Fruit fly (Drosophila melanogaster) whole organism, wandering third instar larva: ENCODE results near the gene Tk.

Experiments
- Abd-B ChIP-seq: fragments of >200 bp; optimal IDR thresholded peaks from 2 replicates; lab custom pipeline; 2017; ENCODE audit warnings: missing biosample characterization, missing genetic modification characterization
- CG32264 ChIP-seq: fragments of 200-800 bp; sonication (Bioruptor generic); optimal IDR thresholded peaks from 2 replicates; lab custom pipeline; 2016; ENCODE audit warnings: missing biosample characterization, missing genetic modification characterization
- CG9705 ChIP-seq: fragments of 200-800 bp; sonication (Bioruptor generic); optimal IDR thresholded peaks from 2 replicates; lab custom pipeline; 2018; ENCODE audit warnings: missing biosample characterization, mild to moderate bottlenecking, missing genetic modification characterization
- CrebA ChIP-seq: fragments of 200-800 bp; sonication (Bioruptor generic); optimal IDR thresholded peaks from 2 replicates; lab custom pipeline; 2016; ENCODE audit warnings: missing biosample characterization, mild to moderate bottlenecking, missing genetic modification characterization, borderline replicate concordance
- Dfd ChIP-seq: fragments of >200 bp; optimal IDR thresholded peaks from 2 replicates; lab custom pipeline; 2017; ENCODE audit warnings: missing biosample characterization, missing genetic modification characterization
- Dif ChIP-seq: fragments of 200-275, 200-300 bp; sonication (Bioruptor generic); optimal IDR thresholded peaks from 2 replicates; lab custom pipeline; 2018; ENCODE audit warnings: missing biosample characterization, missing genetic modification characterization; ENCODE audit not compliant: partially characterized antibody
- GATAd ChIP-seq: sonication (Bioruptor generic); optimal IDR thresholded peaks from 2 replicates; lab custom pipeline; 2016; ENCODE audit warnings: missing biosample characterization, missing genetic modification characterization
- HLH106 ChIP-seq: fragments of 200-800 bp; optimal IDR thresholded peaks from 3 replicates; lab custom pipeline; 2019; ENCODE audit warnings: missing biosample characterization, mild to moderate bottlenecking, missing genetic modification characterization, moderate library complexity
- Hnf4 ChIP-seq: fragments of 200-800 bp; sonication (Bioruptor generic); optimal IDR thresholded peaks from 2 replicates; lab custom pipeline; 2016; ENCODE audit warnings: missing biosample characterization, mild to moderate bottlenecking, missing genetic modification characterization
- Hr83 ChIP-seq: fragments of 200-300 bp; sonication (Bioruptor generic); optimal IDR thresholded peaks from 2 replicates; lab custom pipeline; 2016; ENCODE audit warnings: missing biosample characterization, mild to moderate bottlenecking, missing genetic modification characterization, moderate library complexity; ENCODE audit not compliant: poor library complexity, severe bottlenecking
- Jra ChIP-seq: sonication (Bioruptor generic); optimal IDR thresholded peaks from 2 replicates; lab custom pipeline; 2016; ENCODE audit warnings: missing biosample characterization, missing genetic modification characterization
- Mio ChIP-seq: sonication (Bioruptor generic); optimal IDR thresholded peaks from 2 replicates; lab custom pipeline; 2016; ENCODE audit warnings: missing biosample characterization, missing genetic modification characterization
- N ChIP-seq: fragments of >200 bp; optimal IDR thresholded peaks from 2 replicates; lab custom pipeline; 2018; ENCODE audit warnings: missing biosample characterization, missing external identifiers, missing genetic modification characterization
- OdsH ChIP-seq: fragments of 200-800 bp; sonication (Bioruptor generic); optimal IDR thresholded peaks from 2 replicates; lab custom pipeline; 2016; ENCODE audit warnings: missing biosample characterization, mild to moderate bottlenecking, missing genetic modification characterization
- Sp1 ChIP-seq: fragments of 200-800 bp; sonication (Bioruptor generic); optimal IDR thresholded peaks from 3 replicates; lab custom pipeline; 2019; ENCODE audit warnings: missing biosample characterization, mild to moderate bottlenecking, missing genetic modification characterization, moderate library complexity
- Vsx2 ChIP-seq: fragments of 200-300, 225-300 bp; sonication (Bioruptor generic); optimal IDR thresholded peaks from 2 replicates; lab custom pipeline; 2018; ENCODE audit warnings: missing biosample characterization, missing genetic modification characterization; ENCODE audit not compliant: partially characterized antibody
- br ChIP-seq: fragments of 200-800 bp; sonication (Bioruptor generic); optimal IDR thresholded peaks from 2 replicates; lab custom pipeline; 2016; ENCODE audit warnings: missing biosample characterization, missing genetic modification characterization
- brk ChIP-seq: fragments of 200-800 bp; sonication (Bioruptor generic); optimal IDR thresholded peaks from 2 replicates; lab custom pipeline; 2016; ENCODE audit warnings: missing biosample characterization, mild to moderate bottlenecking, missing genetic modification characterization
- dmrt93B ChIP-seq: fragments of 200-800 bp; sonication (Bioruptor generic); optimal IDR thresholded peaks from 2 replicates; lab custom pipeline; 2018; ENCODE audit warnings: missing biosample characterization, mild to moderate bottlenecking, missing genetic modification characterization
- ey ChIP-seq: fragments of 200-800 bp; sonication (Bioruptor generic); optimal IDR thresholded peaks from 2 replicates; lab custom pipeline; 2016; ENCODE audit warnings: missing biosample characterization, missing genetic modification characterization
- foxo ChIP-seq, 2 experiments: fragments of 200-800 bp; sonication (Bioruptor generic); optimal IDR thresholded peaks; 2 replicates in 1 of 2; 3 replicates in 1 of 2; lab custom pipeline; 2016 to 2017; ENCODE audit warnings: missing biosample characterization in 2 of 2, missing genetic modification characterization in 2 of 2
- fru ChIP-seq: fragments of 200-800 bp; sonication (Bioruptor generic); optimal IDR thresholded peaks from 3 replicates; lab custom pipeline; 2016; ENCODE audit warnings: missing biosample characterization, mild to moderate bottlenecking, missing genetic modification characterization
- h ChIP-seq: fragments of 200-800 bp; sonication (Bioruptor generic); optimal IDR thresholded peaks from 3 replicates; lab custom pipeline; 2016; ENCODE audit warnings: missing biosample characterization, mild to moderate bottlenecking, missing genetic modification characterization
- jim ChIP-seq: fragments of 175-275, 200-325 bp; sonication (Bioruptor generic); optimal IDR thresholded peaks from 2 replicates; lab custom pipeline; 2016; ENCODE audit warnings: missing biosample characterization, mild to moderate bottlenecking, missing genetic modification characterization
- pan ChIP-seq: fragments of >200 bp; optimal IDR thresholded peaks from 2 replicates; lab custom pipeline; 2017
- psq ChIP-seq: fragments of 200-800 bp; sonication (Bioruptor generic); optimal IDR thresholded peaks from 3 replicates; lab custom pipeline; 2017; ENCODE audit warnings: missing biosample characterization, mild to moderate bottlenecking, missing genetic modification characterization, moderate library complexity
- rgr ChIP-seq: fragments of 200-800 bp; sonication (Bioruptor generic); optimal IDR thresholded peaks from 3 replicates; lab custom pipeline; 2016; ENCODE audit warnings: missing biosample characterization, mild to moderate bottlenecking, missing genetic modification characterization
- sage ChIP-seq: fragments of 200-800 bp; sonication (Bioruptor generic); optimal IDR thresholded peaks from 2 replicates; lab custom pipeline; 2016; ENCODE audit warnings: missing biosample characterization, mild to moderate bottlenecking, missing genetic modification characterization
- tai ChIP-seq: sonication (Bioruptor generic); optimal IDR thresholded peaks from 2 replicates; lab custom pipeline; 2016; ENCODE audit warnings: missing biosample characterization, missing genetic modification characterization
- usp ChIP-seq: fragments of >200 bp; optimal IDR thresholded peaks from 2 replicates; lab custom pipeline; 2017; ENCODE audit warnings: missing biosample characterization, missing genetic modification characterization
- woc ChIP-seq: sonication (Bioruptor generic); optimal IDR thresholded peaks from 2 replicates; lab custom pipeline; 2016; ENCODE audit warnings: missing biosample characterization, mild to moderate bottlenecking, missing genetic modification characterization

Gene Tk

dm6 chr3R:11948903-11949358, 56.3 kb downstream of the Tk start, which contains the start of gene Cad87A (continued):
- TF ChIP-seq HLH106 (tag; lab: Kevin White, UChicago), result no peak
- no peak for TF ChIP-seq Mio

DNA sequence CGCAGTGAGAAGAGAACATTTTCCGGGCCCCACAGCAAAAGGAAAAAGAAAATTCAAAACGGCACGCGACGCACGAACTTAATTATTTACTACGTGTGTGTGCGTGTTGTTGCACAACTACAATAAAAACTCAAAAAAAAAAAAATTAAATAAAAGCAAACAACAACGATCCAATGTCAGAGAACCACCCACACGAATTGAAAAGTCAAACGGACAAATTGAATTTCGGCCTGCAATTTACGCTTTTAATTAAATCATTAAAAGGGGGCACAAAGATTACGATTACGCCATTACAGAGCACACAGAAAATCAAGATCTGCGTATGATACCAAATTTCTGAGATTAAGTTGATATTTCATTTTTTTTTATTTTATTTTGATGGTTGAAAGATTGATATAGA, 57.3 kb downstream of the Tk start:
- no peak for TF ChIP-seq jim (GFP tag; lab: Kevin White, UChicago)
- no peak for TF ChIP-seq Dif (GFP tag; lab: Kevin White, UChicago)
- no peak for TF ChIP-seq Mio
- no peak for TF ChIP-seq dmrt93B
- no peak for TF ChIP-seq Vsx2 (GFP tag; lab: Kevin White, UChicago)
- TF ChIP-seq Jra (GFP tag; lab: Kevin White, UChicago), result no peak
- TF ChIP-seq Dfd (GFP tag; lab: Kevin White, UChicago), result no peak
- no peak for TF ChIP-seq OdsH (GFP tag; lab: Kevin White, UChicago)
- TF ChIP-seq pan (lab: Kevin White, UChicago), result no peak
- TF ChIP-seq N (GFP tag; lab: Kevin White, UChicago), result no peak
- no peak for TF ChIP-seq h
- no peak for TF ChIP-seq rgr (GFP tag; lab: Kevin White, UChicago)
- no peak for TF ChIP-seq Abd-B (GFP tag; lab: Kevin White, UChicago)
- no peak for TF ChIP-seq sage (GFP tag; lab: Kevin White, UChicago)
- no peak for TF ChIP-seq CG32264
- TF ChIP-seq CG9705 (GFP tag; lab: Kevin White, UChicago), result no peak
- TF ChIP-seq br (GFP tag; lab: Kevin White, UChicago), result no peak

- TF ChIP-seq CG9705 (GFP tag; lab: Kevin White, UChicago) (peak; percentile 4), rgr (GFP tag; lab: Kevin White, UChicago) (peak; percentile 65), h (peak; percentile 67), psq (GFP tag; lab: Kevin White, UChicago) (peak; percentile 68), HLH106 (tag; lab: Kevin White, UChicago) (peak; percentile 72), usp (no peak), woc (GFP tag; lab: Kevin White, UChicago) (peak; percentile 47), fru (peak; percentile 71), dmrt93B (peak; percentile 52), foxo (GFP tag; optimal IDR thresholded peaks at IDR 0.05; lab: Kevin White, UChicago) (peak in 1 of 2 experiments; percentile 75), brk (no peak), Vsx2 (GFP tag; lab: Kevin White, UChicago) (no peak), Hnf4 (GFP tag; lab: Kevin White, UChicago) (peak; percentile 49), ey (GFP tag; lab: Kevin White, UChicago) (peak; percentile 74), Mio (no peak), br (GFP tag; lab: Kevin White, UChicago) (peak; percentile 53), Sp1 (GFP tag; lab: Kevin White, UChicago) (peak; percentile 45), OdsH (GFP tag; lab: Kevin White, UChicago) (peak; percentile 55)
These were observed 58.0 kb downstream of the Tk start for dm6 chr3R:11947079-11947869.

DNA sequence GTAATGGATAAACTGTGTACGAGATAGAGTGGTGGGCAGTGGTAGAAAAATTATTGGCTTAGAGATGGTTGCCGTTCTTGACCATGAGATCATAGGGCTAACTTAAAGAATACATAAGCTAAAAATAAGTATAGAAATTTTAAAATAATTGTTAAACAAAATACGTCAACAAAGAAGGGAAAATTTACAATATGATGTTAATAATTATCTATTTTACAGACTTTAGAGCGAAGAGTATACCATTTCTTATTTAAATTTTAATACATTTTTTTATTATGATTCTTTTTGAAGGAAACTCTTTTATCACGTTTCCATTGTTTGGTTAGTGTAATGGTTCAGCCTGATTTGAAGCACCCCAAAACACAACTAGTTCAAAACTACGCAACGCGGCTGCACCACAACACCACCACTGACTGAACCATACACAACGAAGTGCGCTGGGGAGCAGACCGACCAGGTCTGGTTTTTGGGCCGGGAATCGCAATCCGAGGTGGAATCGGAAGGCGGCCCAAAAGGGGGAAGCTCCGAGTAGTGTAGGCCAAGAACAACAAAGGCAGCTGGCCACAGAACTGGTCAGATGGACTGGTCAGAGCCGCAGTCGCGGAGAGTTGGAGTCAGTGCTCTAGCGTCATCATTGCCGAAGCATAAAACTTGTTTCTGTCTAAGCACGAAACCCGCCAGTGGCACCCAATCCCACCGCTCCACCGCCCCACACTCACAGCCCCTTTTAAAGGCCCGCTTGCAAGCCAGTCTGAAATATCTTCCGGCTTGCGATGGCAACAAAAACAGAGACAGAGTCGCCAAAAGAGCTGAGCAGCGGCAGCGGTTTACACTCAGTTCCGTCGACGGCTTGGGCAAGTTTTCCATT, 59.6 kb downstream of the Tk start:
- TF ChIP-seq Sp1 (GFP tag; lab: Kevin White, UChicago) (no peak), rgr (GFP tag; lab: Kevin White, UChicago) (no peak), psq (GFP tag; lab: Kevin White, UChicago) (no peak), CG9705 (GFP tag; lab: Kevin White, UChicago) (no peak), pan (lab: Kevin White, UChicago) (no peak), brk (no peak), foxo (GFP tag; optimal IDR thresholded peaks at IDR 0.05; lab: Kevin White, UChicago) (no peak), CrebA (no peak), OdsH (GFP tag; lab: Kevin White, UChicago) (no peak), Dfd (GFP tag; lab: Kevin White, UChicago) (no peak), Hr83 (GFP tag; lab: Kevin White, UChicago) (no peak), HLH106 (tag; lab: Kevin White, UChicago) (no peak), Jra (GFP tag; lab: Kevin White, UChicago) (no peak), Abd-B (GFP tag; lab: Kevin White, UChicago) (no peak), tai (no peak), CG32264 (no peak), br (GFP tag; lab: Kevin White, UChicago) (no peak), h (no peak), GATAd (no peak)
